Worm (Caenorhabditis elegans): ENCODE data around the gene grl-30.
A peak's percentile ranks its signal among the peaks of the same experiment; 100 is the strongest.

DNA sequence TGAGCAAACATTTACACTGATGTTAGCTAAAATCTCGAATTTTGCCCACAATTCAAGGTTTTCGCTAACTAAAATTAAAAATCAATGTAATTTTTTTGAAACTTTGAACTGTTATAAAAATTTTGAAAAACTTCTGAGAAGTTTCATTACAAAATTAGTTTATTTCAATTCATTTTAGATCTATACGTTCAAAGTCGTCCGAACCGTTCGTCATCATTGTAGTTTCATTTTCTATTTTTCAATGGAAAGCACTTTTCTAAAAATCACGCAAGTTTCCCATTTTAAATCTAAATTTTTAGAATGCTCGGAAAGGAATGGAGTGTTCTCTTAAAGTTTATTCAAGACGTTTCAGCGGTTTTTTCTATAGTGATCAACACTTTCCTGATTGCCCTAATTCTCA lies 46.2 kb upstream of the grl-30 start, which contains the start of gene str-228:
- no peak for TF ChIP-seq lin-39 (tag; optimal IDR thresholded peaks at IDR 0.05)
- TF ChIP-seq jun-1 (tag; optimal IDR thresholded peaks at IDR 0.05), result no peak
- no peak for TF ChIP-seq ama-1 (optimal IDR thresholded peaks at IDR 0.05)
- no peak for TF ChIP-seq F49E8.2 (tag; optimal IDR thresholded peaks at IDR 0.05; ENCODE audit: borderline replicate concordance)
- TF ChIP-seq php-3 (GFP tag; IDR thresholded peaks at IDR 0.05), result no peak
- TF ChIP-seq unc-62 (GFP tag; optimal IDR thresholded peaks at IDR 0.05 in 1 of 2), result no peak
- TF ChIP-seq unc-62 (tag; optimal IDR thresholded peaks at IDR 0.05), result no peak
- TF ChIP-seq lin-13 (GFP tag; optimal IDR thresholded peaks at IDR 0.05), result no peak
- no peak for TF ChIP-seq daf-12 (tag; optimal IDR thresholded peaks at IDR 0.05)
- no peak for TF ChIP-seq skn-1 (tag; optimal IDR thresholded peaks at IDR 0.05)
- TF ChIP-seq unc-130 (GFP tag; optimal IDR thresholded peaks at IDR 0.05), result no peak
- peak; percentile 42 for TF ChIP-seq aha-1 (tag)
